Worm (Caenorhabditis elegans) whole organism, L4/young adult: Measurements from ENCODE around the gene grl-5.

Experiments used
- W03F9.2 ChIP-seq: fragments of 150-350 bp; optimal IDR thresholded peaks from 2 replicates; lab custom pipeline; 2014; ENCODE audit warnings: missing biosample characterization, missing genetic modification characterization
- dao-5 ChIP-seq: sonication (generic microtip); optimal IDR thresholded peaks from 2 replicates; lab custom pipeline; 2016; ENCODE audit warnings: missing genotype, missing genetic modification characterization, moderate library complexity, missing compliant biosample characterization
- him-1 ChIP-seq: sonication (generic microtip); optimal IDR thresholded peaks from 2 replicates; lab custom pipeline; 2016; ENCODE audit warnings: missing genotype, missing genetic modification reagents, missing genetic modification characterization, missing compliant biosample characterization

grl-5 gene

DNA sequence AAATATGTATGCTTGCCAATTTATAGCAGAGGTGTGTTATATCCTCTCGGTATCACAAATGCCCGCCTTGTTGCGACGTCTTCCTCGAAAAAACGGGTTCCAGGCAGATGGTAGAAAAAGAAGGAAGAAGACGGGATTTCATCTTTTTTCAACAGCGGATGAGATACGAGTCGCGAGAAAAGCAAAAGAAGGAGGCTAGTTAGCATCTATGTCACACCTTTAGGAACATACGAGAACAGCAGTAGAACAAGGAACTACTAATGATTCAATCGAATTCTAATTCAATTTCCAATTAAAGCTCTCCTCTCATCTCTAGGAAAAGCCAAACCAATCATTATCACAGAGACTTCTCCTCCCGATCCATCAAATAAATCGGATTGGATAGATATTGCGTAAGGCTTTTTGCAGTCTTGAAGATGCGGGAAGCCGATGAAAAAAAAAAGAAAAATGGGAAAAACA is at the start of gene grl-5:
Gene grl-5, minus strand, starts transcription at position 51 of the 459 bp plus-strand sequence.
- TF ChIP-seq W03F9.2 (no peak), him-1 (tag; lab: Kevin White, UChicago) (no peak), dao-5 (tag; lab: Kevin White, UChicago) (no peak)

DNA sequence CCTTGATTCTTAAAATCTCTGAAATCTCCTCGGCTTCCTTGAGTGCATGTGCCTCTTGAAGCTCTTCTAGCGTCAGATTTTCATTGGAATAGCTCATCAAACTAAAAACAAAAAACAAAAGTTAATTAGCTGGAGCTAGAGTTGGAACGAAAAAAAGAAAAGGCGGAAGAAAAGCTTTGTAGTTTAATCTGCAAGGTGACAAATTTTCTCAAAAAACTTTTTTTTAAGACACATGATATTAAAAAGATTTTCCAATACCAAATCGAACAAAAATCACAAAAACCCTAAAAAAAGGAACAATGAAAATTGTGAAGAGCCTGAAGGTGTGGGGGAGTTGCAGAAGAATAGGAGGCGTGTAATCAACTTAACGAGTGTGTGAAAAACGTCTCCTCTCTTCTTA is 40.2 kb upstream of the grl-5 start, which contains the start of gene gnrr-5:
Gene gnrr-5, minus strand, starts transcription at position 101 of the 400 bp plus-strand sequence.
- no peak for TF ChIP-seq W03F9.2
- no peak for TF ChIP-seq dao-5 (tag; lab: Kevin White, UChicago)
- TF ChIP-seq him-1 (tag; lab: Kevin White, UChicago), result no peak

DNA sequence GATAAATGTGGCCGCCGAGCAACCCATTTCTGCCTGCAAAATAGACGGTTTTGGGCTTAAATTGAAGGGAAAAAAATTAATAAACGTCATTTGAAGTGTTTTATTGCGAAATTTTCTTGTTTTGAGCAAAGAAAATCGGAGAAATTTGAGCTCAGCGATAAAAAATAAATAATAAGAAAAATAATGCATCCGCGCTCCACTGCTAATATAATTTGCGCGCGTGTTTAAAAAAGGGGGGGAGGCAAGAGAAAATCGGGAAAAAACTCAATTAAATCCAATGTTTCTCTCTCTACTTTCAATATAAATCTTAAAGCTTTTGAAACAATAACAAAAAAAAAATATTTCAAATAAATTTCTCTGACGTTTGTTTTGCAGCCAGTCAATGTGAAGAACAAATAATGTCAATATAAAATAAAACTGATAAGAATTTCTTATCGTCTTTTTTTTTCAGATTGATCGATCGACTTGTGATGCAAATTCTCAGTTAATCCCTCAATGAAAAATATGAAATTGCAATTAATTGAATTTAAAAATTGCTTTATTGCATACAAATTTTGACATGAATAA is 36.1 kb upstream of the grl-5 start, which contains the start of gene rft-2:
Gene rft-2, minus strand, starts transcription at position 41 of the 567 bp plus-strand sequence.
- TF ChIP-seq W03F9.2, result peak; percentile 49
- peak; percentile 33 for TF ChIP-seq him-1 (tag; lab: Kevin White, UChicago)
- no peak for TF ChIP-seq dao-5 (tag; lab: Kevin White, UChicago)

DNA sequence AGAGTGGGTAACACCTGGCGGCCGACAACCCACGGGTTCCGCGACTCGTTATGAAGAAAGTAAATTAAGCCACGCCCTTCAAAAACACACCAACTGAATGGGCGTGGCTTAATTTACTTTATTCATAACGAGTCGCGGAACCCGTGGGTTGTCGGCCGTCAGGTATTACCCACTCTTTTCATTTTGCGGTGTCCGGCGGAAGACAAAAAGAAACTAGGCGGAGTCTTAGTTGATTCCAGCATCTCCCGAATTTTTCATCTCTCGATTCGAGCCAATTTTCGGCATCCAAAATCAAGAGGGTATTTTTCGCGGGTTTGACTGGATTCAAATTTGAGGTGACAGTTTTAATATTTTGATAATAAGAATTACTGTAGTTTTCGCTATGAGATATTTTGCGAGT is 33.2 kb upstream of the grl-5 start:
- TF ChIP-seq W03F9.2 (no peak), dao-5 (tag; lab: Kevin White, UChicago) (no peak), him-1 (tag; lab: Kevin White, UChicago) (no peak)

DNA sequence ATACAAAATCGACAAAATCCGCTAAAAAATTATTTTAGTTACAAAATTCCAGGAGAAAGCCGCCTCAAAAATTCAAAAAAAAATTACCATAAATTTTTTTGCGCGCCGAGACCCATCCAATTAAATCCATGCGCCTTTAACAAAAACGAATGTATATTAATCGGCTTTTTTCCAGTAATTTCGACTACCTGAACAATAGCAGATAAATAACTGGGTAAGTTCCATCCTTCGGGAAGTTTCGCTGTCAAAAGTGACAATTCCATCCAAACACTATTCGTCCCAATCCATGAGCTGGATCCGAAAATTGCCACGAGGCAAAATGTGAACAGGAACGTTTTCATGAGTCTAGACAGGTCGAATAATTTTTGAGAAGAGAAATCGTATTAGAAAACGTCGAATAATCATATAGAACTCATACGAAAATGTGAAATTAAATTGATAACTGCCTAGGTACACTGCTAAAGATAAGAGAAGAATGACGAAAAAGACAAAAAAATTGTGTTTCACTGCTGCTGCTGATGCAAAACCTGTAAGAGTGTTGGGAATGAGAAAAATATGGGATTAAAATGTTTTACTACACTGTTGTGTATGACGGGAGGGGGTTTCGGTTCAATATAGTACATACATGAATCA is 28.4 kb upstream of the grl-5 start, which contains the start of gene rft-1:
Gene rft-1, minus strand, starts transcription at position 475 of the 633 bp plus-strand sequence.
- no peak for TF ChIP-seq dao-5 (tag; lab: Kevin White, UChicago)
- TF ChIP-seq W03F9.2, result no peak
- no peak for TF ChIP-seq him-1 (tag; lab: Kevin White, UChicago)

DNA sequence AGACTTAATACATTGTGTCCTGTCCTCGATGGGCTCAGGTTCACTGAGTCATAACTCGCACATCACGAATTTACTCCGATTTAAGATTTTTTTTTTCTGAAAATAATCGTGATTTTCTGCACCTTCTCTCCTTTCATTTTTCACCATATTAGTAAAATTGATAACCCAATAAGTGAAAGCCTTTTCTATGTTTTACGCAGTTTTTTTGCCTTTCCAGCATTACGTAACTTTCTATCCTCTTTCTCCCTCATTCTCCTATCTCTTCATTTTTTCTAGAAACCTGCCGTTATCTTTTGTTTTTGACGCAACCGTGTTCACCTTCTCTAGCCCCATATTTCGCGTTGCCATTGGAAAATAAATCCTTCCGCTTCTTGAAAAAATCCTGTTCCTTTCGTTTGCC is 22.8 kb upstream of the grl-5 start:
- TF ChIP-seq him-1 (tag; lab: Kevin White, UChicago) (no peak), W03F9.2 (no peak), dao-5 (tag; lab: Kevin White, UChicago) (no peak)

DNA sequence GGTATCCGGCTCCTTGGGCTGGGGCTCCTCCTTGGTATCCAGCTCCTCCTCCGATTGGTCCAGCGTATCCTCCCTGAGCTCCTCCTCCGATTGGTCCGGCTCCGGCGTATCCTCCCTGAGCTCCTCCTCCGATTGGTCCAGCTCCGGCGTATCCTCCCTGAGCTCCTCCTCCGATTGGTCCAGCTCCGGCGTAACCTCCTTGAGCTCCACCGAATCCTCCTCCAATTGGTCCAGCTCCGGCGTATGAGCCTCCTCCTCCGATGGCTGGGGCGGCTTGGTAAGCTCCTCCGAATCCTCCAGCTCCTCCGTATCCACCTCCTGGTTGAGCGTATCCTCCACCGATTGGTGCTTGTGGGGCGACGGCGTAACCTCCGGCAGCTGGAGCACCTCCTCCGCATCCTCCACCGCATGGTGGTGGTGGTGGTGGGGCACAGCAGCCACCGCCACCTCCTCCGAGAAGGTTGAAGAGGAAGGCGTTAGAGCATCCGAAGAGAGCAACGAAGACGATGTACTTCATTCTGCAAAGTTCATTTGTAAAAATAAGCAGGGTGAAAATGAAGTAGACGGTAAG is 21.0 kb upstream of the grl-5 start, which contains the start of gene Y47D7A.13:
Gene Y47D7A.13, minus strand, starts transcription at position 517 of the 571 bp plus-strand sequence.
- TF ChIP-seq W03F9.2 (no peak), dao-5 (tag; lab: Kevin White, UChicago) (no peak)

DNA sequence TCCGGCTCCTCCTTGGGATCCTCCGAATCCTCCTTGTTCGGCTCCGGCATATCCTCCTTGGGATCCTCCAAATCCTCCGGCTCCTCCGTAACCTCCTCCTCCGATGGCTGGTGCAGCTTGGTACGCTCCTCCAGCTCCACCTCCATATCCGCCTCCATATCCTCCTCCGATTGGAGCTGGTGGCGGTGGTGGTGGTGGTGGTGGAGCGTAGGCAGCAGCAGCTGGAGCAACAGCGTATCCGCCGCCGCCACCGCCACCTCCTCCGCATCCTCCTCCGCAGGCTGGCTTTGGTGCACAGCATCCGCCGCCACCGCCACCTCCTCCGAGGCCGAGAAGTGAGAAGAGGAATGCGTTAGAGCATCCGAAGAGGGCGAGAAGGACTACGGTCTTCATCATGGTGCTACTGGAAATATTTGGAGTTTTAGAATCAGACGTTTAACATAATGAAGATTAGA is 18.3 kb upstream of the grl-5 start, which contains the start of gene Y47D7A.15:
Gene Y47D7A.15, minus strand, starts transcription at position 405 of the 455 bp plus-strand sequence.
- no peak for TF ChIP-seq W03F9.2
- no peak for TF ChIP-seq dao-5 (tag; lab: Kevin White, UChicago)
- TF ChIP-seq him-1 (tag; lab: Kevin White, UChicago), result no peak

DNA sequence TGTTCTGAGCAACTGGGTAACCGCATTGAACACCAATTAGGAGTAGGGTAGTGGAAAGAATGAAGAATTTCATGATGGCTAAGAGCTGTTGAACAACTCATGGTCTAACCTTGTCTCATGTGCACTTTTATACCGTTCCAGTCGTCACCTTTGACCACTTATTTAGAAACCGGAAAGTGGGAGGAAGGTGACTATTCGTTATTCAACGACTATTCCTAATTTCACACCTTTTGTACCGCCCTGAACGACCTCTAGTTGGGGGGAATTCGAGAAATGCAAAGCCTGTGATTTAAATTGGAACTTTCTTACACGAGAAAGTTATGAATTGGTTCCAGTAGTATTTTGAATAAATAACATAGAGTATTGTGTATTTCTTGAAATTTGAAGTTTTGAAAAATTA is 15.1 kb upstream of the grl-5 start, which contains the start of gene Y47D7A.12:
Gene Y47D7A.12, minus strand, starts transcription at position 101 of the 400 bp plus-strand sequence.
- TF ChIP-seq dao-5 (tag; lab: Kevin White, UChicago) (no peak), W03F9.2 (no peak), him-1 (tag; lab: Kevin White, UChicago) (no peak)

DNA sequence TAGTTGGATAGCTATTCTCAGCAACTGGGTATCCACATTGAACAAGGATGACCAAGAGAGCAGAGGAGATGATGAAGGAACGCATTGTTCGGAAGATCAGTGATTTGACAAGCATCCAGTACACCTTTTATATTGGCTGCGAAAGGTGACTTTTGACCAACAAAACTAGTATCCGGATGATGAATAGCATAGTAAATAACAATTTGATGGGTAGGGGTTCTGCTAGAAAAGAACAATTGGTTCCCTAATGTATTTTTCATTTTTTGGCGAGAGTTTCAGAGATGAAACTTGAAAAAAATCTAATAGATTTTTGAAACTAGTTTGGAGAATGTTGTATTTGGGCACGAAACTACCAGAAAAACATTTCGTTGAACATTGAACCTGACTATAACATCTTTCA is 13.7 kb upstream of the grl-5 start, which contains the start of gene Y47D7A.11:
Gene Y47D7A.11, minus strand, starts transcription at position 101 of the 400 bp plus-strand sequence.
- TF ChIP-seq him-1 (tag; lab: Kevin White, UChicago) (no peak), dao-5 (tag; lab: Kevin White, UChicago) (no peak), W03F9.2 (no peak)

DNA sequence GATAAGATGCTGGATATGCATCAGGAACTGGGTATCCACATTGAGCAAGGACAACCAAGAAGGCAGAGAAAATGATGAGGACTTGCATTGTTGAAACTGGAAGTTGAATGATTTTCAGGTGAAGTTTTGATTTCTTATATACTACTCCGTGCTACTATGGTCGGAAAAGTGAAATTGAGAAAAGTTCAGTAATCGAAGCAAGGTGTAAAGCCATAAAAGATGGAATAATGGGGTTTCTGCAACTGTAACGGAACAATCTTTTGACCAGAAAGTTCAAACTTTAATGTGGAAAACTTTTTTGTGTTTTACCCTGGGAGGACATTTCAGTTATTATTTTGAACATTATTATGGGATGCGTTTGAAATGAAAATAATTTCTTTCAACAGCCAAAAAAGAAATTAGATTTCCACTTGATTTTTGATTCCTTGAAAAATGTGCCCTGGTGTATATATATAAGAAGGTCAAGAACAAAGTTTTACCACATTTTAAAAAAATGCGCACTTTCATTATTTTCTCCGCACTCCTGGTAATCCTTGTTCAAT is 9.5 kb upstream of the grl-5 start, which contains the start of the genes Y47D7A.9 and Y47D7A.19:
Gene Y47D7A.9, minus strand, starts transcription at position 101 of the 542 bp plus-strand sequence.
Gene Y47D7A.19, plus strand, starts transcription at position 492 of the 542 bp plus-strand sequence.
- TF ChIP-seq dao-5 (tag; lab: Kevin White, UChicago) (no peak), him-1 (tag; lab: Kevin White, UChicago) (no peak), W03F9.2 (no peak)

DNA sequence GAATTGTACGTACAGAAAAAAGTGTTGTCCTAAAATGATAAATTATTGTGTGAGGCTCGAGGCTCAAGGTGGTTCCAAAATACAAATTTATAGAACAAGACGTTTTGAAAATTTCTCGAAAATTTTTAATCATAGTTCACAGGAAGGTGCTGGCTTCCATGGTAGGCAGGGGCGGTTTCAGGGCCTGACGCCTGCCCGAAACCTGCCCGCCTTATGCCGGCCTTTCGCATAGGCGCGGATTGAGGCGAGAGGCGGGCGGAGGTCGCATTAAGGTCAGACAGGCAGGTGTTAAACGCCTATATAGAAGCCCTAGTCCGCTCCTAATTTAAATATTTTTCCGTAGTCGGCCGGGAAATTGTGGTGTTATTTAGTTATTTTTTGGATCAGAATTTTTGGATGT is 8.6 kb upstream of the grl-5 start:
- TF ChIP-seq dao-5 (tag; lab: Kevin White, UChicago), result no peak
- TF ChIP-seq him-1 (tag; lab: Kevin White, UChicago), result no peak
- TF ChIP-seq W03F9.2, result no peak

DNA sequence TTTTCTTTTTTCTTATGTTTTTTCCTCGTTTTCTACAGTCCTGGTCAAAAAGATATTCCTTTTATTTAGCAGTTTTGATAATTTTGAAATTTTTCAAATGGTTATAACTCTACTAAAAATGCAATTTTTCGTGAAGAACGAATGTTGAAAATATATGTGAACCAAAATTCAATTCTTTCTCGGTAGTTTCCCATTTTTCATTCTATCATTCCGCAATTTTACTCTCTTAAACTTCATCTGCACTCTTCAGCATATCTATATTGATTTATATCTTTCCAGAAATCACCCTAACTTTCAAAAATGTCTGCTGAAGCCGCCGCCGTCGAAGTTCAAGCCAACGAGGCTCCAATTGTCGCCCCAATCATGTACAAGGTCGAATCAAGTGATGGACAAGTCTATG is 7.7 kb upstream of the grl-5 start, which contains the start of gene skr-7:
Gene skr-7, plus strand, starts transcription at position 301 of the 400 bp plus-strand sequence.
- TF ChIP-seq dao-5 (tag; lab: Kevin White, UChicago), result no peak
- TF ChIP-seq W03F9.2, result no peak
- no peak for TF ChIP-seq him-1 (tag; lab: Kevin White, UChicago)
